Fruit fly (Drosophila melanogaster) whole organism, adult: Measurements from ENCODE around the gene CG7886.

Experiments
- CG11617 ChIP-seq: fragments of 200-800 bp; sonication (Bioruptor generic); optimal IDR thresholded peaks from 2 replicates; lab custom pipeline; 2017; ENCODE audit warnings: mild to moderate bottlenecking, missing biosample characterization, missing genetic modification reagents, missing genetic modification characterization
- CG14711 ChIP-seq: fragments of 200-800 bp; sonication (Bioruptor generic); optimal IDR thresholded peaks from 2 replicates; lab custom pipeline; 2018; ENCODE audit warnings: missing biosample characterization, mild to moderate bottlenecking, missing genetic modification characterization, moderate library complexity
- CG33017 ChIP-seq: fragments of 200-800 bp; sonication (Bioruptor generic); optimal IDR thresholded peaks from 2 replicates; lab custom pipeline; 2018; ENCODE audit warnings: missing biosample characterization, mild to moderate bottlenecking, missing genetic modification characterization, moderate library complexity
- CG5204 ChIP-seq: fragments of 200-800 bp; sonication (Bioruptor generic); optimal IDR thresholded peaks from 2 replicates; lab custom pipeline; 2016; ENCODE audit warnings: missing biosample characterization, missing genetic modification characterization
- CG7045 ChIP-seq: fragments of 200-800 bp; sonication (Bioruptor generic); optimal IDR thresholded peaks from 2 replicates; lab custom pipeline; 2017; ENCODE audit warnings: missing biosample characterization, mild to moderate bottlenecking, missing genetic modification characterization
- Clk ChIP-seq: fragments of 200-800 bp; sonication (Bioruptor generic); optimal IDR thresholded peaks from 2 replicates; lab custom pipeline; 2017; ENCODE audit warnings: missing biosample characterization, missing genetic modification characterization
- Hr96 ChIP-seq: fragments of 200-800 bp; sonication (Bioruptor generic); optimal IDR thresholded peaks from 2 replicates; lab custom pipeline; 2016; ENCODE audit warnings: missing biosample characterization, missing genetic modification characterization
- Mnt ChIP-seq: fragments of 200-800 bp; sonication (Bioruptor generic); optimal IDR thresholded peaks from 2 replicates; lab custom pipeline; 2016; ENCODE audit warnings: missing biosample characterization, mild to moderate bottlenecking, missing genetic modification characterization
- bab1 ChIP-seq: fragments of 200-800 bp; sonication (Bioruptor generic); optimal IDR thresholded peaks from 3 replicates; lab custom pipeline; 2019; ENCODE audit warnings: missing biosample characterization, mild to moderate bottlenecking, missing genetic modification characterization, moderate library complexity
- ovo ChIP-seq: fragments of 200-800 bp; sonication (Bioruptor generic); optimal IDR thresholded peaks from 2 replicates; lab custom pipeline; 2016; ENCODE audit warnings: missing biosample characterization, missing genetic modification characterization
- pad ChIP-seq: fragments of 200-800 bp; sonication (Bioruptor generic); optimal IDR thresholded peaks from 3 replicates; lab custom pipeline; 2017; ENCODE audit warnings: missing biosample characterization, missing genetic modification characterization, mild to moderate bottlenecking, moderate library complexity, missing genetic modification reagents
- toe ChIP-seq: fragments of 200-800 bp; sonication (Bioruptor generic); optimal IDR thresholded peaks from 2 replicates; lab custom pipeline; 2016; ENCODE audit warnings: missing biosample characterization, missing genetic modification characterization

dm6 chr3R:14590753-14591535, 51.4 kb downstream of the CG7886 start:
- no peak for TF ChIP-seq Mnt (GFP tag; lab: Kevin White, UChicago)
- TF ChIP-seq ovo (GFP tag; lab: Kevin White, UChicago), result no peak
- TF ChIP-seq Hr96, result no peak
- TF ChIP-seq CG11617, result no peak
- no peak for TF ChIP-seq pad (GFP tag; lab: Kevin White, UChicago)
- TF ChIP-seq CG14711 (tag; lab: Kevin White, UChicago), result no peak
- TF ChIP-seq CG5204 (GFP tag; lab: Kevin White, UChicago), result no peak
- no peak for TF ChIP-seq bab1
- TF ChIP-seq toe (GFP tag; lab: Kevin White, UChicago), result no peak
- TF ChIP-seq CG33017 (tag; lab: Kevin White, UChicago), result no peak
- TF ChIP-seq Clk (GFP tag; lab: Kevin White, UChicago), result no peak
- TF ChIP-seq CG7045 (GFP tag; lab: Kevin White, UChicago), result no peak
